Worm (Caenorhabditis elegans) whole organism, L2 larva: ENCODE measurements around the gene F11C7.2.

Source experiments
- C34F6.9 ChIP-seq: fragments of 150-350 bp; optimal IDR thresholded peaks from 2 replicates; lab custom pipeline; 2014; ENCODE audit warnings: missing biosample characterization, missing genetic modification characterization
- F13H6.1 ChIP-seq: sonication (generic microtip); optimal IDR thresholded peaks from 2 replicates; lab custom pipeline; 2016; ENCODE audit warnings: missing genetic modification characterization, missing compliant biosample characterization
- Y55F3AM.14 ChIP-seq: fragments of 200-800 bp; sonication (Bioruptor generic); optimal IDR thresholded peaks from 2 replicates; lab custom pipeline; 2018; ENCODE audit warnings: mild to moderate bottlenecking, missing genetic modification characterization, missing compliant biosample characterization
- ZK546.5 ChIP-seq: sonication (generic microtip); optimal IDR thresholded peaks from 2 replicates; lab custom pipeline; 2017; ENCODE audit warnings: missing biosample characterization, missing genetic modification characterization
- alr-1 ChIP-seq: fragments of 150-350 bp; optimal IDR thresholded peaks from 2 replicates; lab custom pipeline; 2014; ENCODE audit warnings: missing biosample characterization, missing genetic modification characterization
- ama-1 ChIP-seq: fragments of 150-350 bp; optimal IDR thresholded peaks from 2 replicates; lab custom pipeline; 2018; ENCODE audit warnings: inconsistent platforms
- blmp-1 ChIP-seq: sonication (generic microtip); optimal IDR thresholded peaks from 2 replicates; lab custom pipeline; 2017; ENCODE audit warnings: missing genetic modification characterization, mild to moderate bottlenecking, missing compliant biosample characterization, antibody characterized with exemption, moderate library complexity; ENCODE audit not compliant: insufficient read depth
- ceh-16 ChIP-seq: fragments of 150-350 bp; optimal IDR thresholded peaks from 2 replicates; lab custom pipeline; 2014; ENCODE audit warnings: missing biosample characterization, missing genetic modification characterization
- ceh-82 ChIP-seq: fragments of 150-350 bp; optimal IDR thresholded peaks from 2 replicates; lab custom pipeline; 2014; ENCODE audit warnings: missing biosample characterization, missing genetic modification characterization
- crh-2 ChIP-seq: sonication (generic microtip); optimal IDR thresholded peaks from 2 replicates; lab custom pipeline; 2017; ENCODE audit warnings: missing biosample characterization, missing genetic modification characterization
- dmd-4 ChIP-seq: sonication (generic microtip); optimal IDR thresholded peaks from 2 replicates; lab custom pipeline; 2017; ENCODE audit warnings: missing biosample characterization, missing genetic modification characterization
- elt-1 ChIP-seq: fragments of 150-350 bp; optimal IDR thresholded peaks from 2 replicates; lab custom pipeline; 2014; ENCODE audit warnings: missing biosample characterization, missing genetic modification characterization
- fos-1 ChIP-seq: fragments of 150-350 bp; optimal IDR thresholded peaks from 2 replicates; lab custom pipeline; 2014; ENCODE audit warnings: missing biosample characterization, missing genetic modification characterization
- gmeb-1 ChIP-seq: fragments of 150-350 bp; optimal IDR thresholded peaks from 2 replicates; lab custom pipeline; 2014; ENCODE audit warnings: missing biosample characterization, missing genetic modification characterization
- lin-13 ChIP-seq: fragments of 150-350 bp; optimal IDR thresholded peaks from 2 replicates; lab custom pipeline; 2014; ENCODE audit warnings: missing biosample characterization, missing genetic modification reagents, missing genetic modification characterization
- lin-39 ChIP-seq: fragments of 150-350 bp; optimal IDR thresholded peaks from 2 replicates; lab custom pipeline; 2014; ENCODE audit warnings: missing biosample characterization, missing genetic modification reagents, missing genetic modification characterization
- lsy-2 ChIP-seq, 2 experiments: fragments of 150-350 bp in 1 of 2; sonication (generic microtip) in 1 of 2; optimal IDR thresholded peaks; 2 replicates each; lab custom pipeline; 2014 to 2017; ENCODE audit warnings: missing biosample characterization in 2 of 2, missing genetic modification characterization in 2 of 2
- mbf-1 ChIP-seq: sonication (generic microtip); optimal IDR thresholded peaks from 2 replicates; lab custom pipeline; 2017; ENCODE audit warnings: missing biosample characterization, missing genetic modification characterization
- mdl-1 ChIP-seq, 2 experiments: fragments of 150-350 bp in 1 of 2; sonication (generic microtip) in 1 of 2; optimal IDR thresholded peaks; 2 replicates each; lab custom pipeline; 2017; ENCODE audit warnings: missing biosample characterization in 2 of 2, missing genetic modification characterization in 2 of 2
- nhr-10 ChIP-seq: sonication (generic microtip); optimal IDR thresholded peaks from 2 replicates; lab custom pipeline; 2017; ENCODE audit warnings: missing biosample characterization, missing genetic modification characterization
- nhr-11 ChIP-seq: fragments of 150-350 bp; optimal IDR thresholded peaks from 2 replicates; lab custom pipeline; 2014; ENCODE audit warnings: missing biosample characterization, missing genetic modification characterization
- nhr-12 ChIP-seq: fragments of 150-350 bp; optimal IDR thresholded peaks from 2 replicates; lab custom pipeline; 2014; ENCODE audit warnings: missing biosample characterization, missing genetic modification characterization
- nhr-129 ChIP-seq: fragments of 150-350 bp; optimal IDR thresholded peaks from 2 replicates; lab custom pipeline; 2014; ENCODE audit warnings: missing biosample characterization, missing genetic modification characterization
- nhr-25 ChIP-seq: fragments of 150-350 bp; sonication (generic microtip); optimal IDR thresholded peaks from 3 replicates; lab custom pipeline; 2014; ENCODE audit warnings: missing biosample characterization, missing genetic modification characterization
- nhr-6 ChIP-seq: fragments of 150-350 bp; optimal IDR thresholded peaks from 2 replicates; lab custom pipeline; 2014; ENCODE audit warnings: missing biosample characterization, missing genetic modification characterization
- nhr-77 ChIP-seq: fragments of 150-350 bp; optimal IDR thresholded peaks from 2 replicates; lab custom pipeline; 2014; ENCODE audit warnings: missing biosample characterization, missing genetic modification characterization
- sem-4 ChIP-seq: fragments of 150-350 bp; optimal IDR thresholded peaks from 2 replicates; lab custom pipeline; 2014; ENCODE audit warnings: missing biosample characterization, missing genetic modification reagents, missing genetic modification characterization
- skn-1 ChIP-seq: sonication (generic microtip); optimal IDR thresholded peaks from 2 replicates; lab custom pipeline; 2017; ENCODE audit warnings: missing biosample characterization, missing genetic modification characterization
- sma-3 ChIP-seq: sonication (generic microtip); optimal IDR thresholded peaks from 2 replicates; lab custom pipeline; 2016; ENCODE audit warnings: missing genetic modification reagents, missing genetic modification characterization, missing compliant biosample characterization
- sma-9 ChIP-seq, 2 experiments: fragments of 150-350 bp in 1 of 2; sonication (generic microtip) in 1 of 2; optimal IDR thresholded peaks; 2 replicates each; lab custom pipeline; 2014 to 2016; ENCODE audit warnings: missing genetic modification characterization in 2 of 2, mild to moderate bottlenecking in 1 of 2, missing biosample characterization in 1 of 2, missing compliant biosample characterization in 1 of 2, missing genetic modification reagents in 1 of 2, moderate library complexity in 1 of 2
- zag-1 ChIP-seq: fragments of 150-350 bp; optimal IDR thresholded peaks from 2 replicates; lab custom pipeline; 2014; ENCODE audit warnings: missing biosample characterization, missing genetic modification characterization

F11C7.2 gene

DNA sequence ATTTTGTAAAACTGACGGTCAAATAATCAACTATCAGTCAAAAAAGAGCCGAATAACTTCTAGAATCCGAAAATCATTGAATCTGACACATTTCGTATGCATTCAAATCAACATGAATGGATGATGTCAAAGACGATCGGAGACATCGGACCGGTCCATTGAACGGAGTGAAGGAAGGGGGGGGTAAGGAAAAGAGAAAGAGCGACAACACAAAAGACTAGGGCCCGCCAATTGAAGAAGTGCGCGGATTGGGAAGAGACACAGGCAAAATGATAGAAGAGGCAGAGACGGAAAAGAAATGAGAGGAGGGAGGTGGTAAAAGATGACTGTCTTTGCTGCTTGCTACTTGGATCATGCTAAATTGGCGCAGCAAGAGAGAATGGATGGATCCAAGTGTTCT lies 27.1 kb upstream of the F11C7.2 start:
- peak; percentile 12 for TF ChIP-seq sem-4 (tag; lab: Kevin White, UChicago)
- peak; percentile 22 for TF ChIP-seq nhr-25 (tag; lab: Kevin White, UChicago)
- TF ChIP-seq nhr-129 (tag; lab: Kevin White, UChicago), result peak; percentile 40
- TF ChIP-seq mdl-1 (tag; optimal IDR thresholded peaks at IDR 0.05; lab: Kevin White, UChicago), result no peak

DNA sequence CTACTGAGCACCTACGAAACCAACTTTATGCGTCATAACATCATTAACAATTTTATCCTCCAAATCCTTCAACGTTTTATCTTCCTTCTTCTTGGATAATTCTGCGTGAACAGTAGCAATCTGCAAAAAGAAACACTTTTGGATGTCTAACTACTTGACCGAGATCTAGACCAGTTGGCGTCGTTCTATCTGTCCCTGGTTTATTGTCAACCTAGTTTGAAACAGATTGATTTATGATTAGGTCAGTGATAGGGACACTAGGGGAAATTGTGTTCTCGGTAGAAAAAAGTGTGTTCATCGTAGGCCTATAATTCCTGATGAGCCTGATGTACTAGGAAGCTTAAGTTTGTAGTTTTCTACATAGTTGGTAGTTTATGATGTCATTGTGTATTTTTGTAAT lies 22.7 kb upstream of the F11C7.2 start:
- TF ChIP-seq sma-3 (GFP tag; lab: Kevin White, UChicago), result peak; percentile 53
- TF ChIP-seq Y55F3AM.14 (GFP tag; lab: Kevin White, UChicago), result no peak
- TF ChIP-seq sma-9 (GFP tag; optimal IDR thresholded peaks at IDR 0.05; lab: Kevin White, UChicago), result peak; percentile 44
- no peak for TF ChIP-seq sma-9 (tag; optimal IDR thresholded peaks at IDR 0.05; lab: Kevin White, UChicago)

DNA sequence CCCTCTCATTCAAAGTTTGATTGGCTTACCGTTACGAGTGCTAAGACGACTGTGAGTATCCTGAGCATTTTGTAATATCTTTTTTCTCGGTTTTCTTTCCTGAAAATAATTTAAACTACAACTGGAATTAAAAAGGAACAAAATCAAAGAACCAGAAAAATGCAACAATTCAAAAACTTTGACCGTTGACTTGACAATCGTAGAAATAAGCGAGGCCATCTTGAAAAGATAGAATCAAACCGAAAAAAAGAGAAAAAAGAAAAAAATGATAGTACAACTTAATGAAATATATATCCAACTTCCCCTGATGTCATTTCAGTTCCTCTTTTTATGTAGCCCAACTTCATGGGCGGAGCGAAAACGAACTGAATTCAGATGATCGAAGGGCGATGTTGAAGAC lies 22.1 kb upstream of the F11C7.2 start, which contains the start of gene F10D7.3:
Gene F10D7.3, minus strand, starts transcription at position 101 of the 400 bp plus-strand sequence.
- no peak for TF ChIP-seq elt-1 (tag; lab: Kevin White, UChicago)
- TF ChIP-seq nhr-129 (tag; lab: Kevin White, UChicago), result no peak

DNA sequence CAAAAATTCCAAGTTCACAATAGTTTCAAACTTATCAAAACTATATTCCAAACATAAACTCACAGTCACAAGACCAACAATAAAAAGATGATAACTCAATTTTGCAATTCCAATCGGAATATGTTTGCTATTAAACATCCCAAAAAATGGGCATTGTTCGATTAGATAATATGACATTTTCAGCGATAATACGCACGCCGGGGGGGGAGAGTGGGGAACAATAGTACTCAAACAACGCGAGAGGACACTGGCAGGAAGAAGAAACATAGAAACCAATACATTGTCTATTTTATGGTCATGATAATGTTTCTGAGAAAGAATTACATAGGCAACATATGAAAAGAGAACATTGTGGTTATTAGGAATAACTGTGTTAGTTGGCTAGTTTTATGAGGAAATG lies 20.7 kb upstream of the F11C7.2 start:
- TF ChIP-seq fos-1 (tag; lab: Kevin White, UChicago), result peak; percentile 16
- no peak for TF ChIP-seq Y55F3AM.14 (GFP tag; lab: Kevin White, UChicago)

DNA sequence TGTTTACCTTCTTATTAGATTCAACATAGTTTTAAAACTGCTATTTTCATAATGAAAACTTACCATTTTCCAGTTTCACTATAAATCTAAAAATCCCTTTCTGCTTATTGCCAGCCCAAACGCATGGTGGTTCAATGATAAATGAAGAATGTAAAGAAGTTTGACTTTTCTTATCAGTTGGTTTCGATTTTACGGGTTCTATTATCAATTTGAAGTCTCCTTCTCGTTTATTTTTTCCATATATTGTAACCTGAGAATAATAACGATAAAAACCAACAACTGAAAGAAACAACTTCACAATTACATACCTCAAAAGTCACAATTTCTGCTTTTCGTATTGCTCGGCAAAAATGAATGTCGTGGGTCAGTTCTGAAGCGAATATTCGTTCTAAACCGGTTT lies 17.6 kb upstream of the F11C7.2 start:
- TF ChIP-seq gmeb-1 (tag; lab: Kevin White, UChicago) (no peak), fos-1 (tag; lab: Kevin White, UChicago) (peak; percentile 38), lsy-2 (tag; optimal IDR thresholded peaks at IDR 0.05; lab: Kevin White, UChicago) (no peak)

DNA sequence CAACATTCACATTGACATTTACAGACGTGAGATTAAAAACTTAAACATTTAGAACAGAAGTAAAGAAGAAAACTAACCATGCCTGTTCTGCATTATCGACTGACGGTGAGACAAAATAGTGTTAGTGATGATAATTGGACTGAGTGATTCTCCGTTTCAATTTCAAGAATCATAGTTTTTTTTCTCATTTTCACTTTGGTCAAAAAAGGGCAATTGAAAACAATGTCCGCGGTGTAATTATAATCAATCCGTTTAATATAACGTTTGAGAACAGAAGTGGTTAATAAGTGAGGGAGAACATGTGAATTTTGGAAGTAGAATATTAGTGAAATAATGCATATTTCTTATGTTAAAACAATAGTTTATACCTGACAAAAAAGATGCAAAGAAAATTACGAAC lies 16.9 kb upstream of the F11C7.2 start, which contains the start of gene F10D7.10:
Gene F10D7.10, minus strand, starts transcription at position 101 of the 400 bp plus-strand sequence.
- TF ChIP-seq fos-1 (tag; lab: Kevin White, UChicago) (no peak), alr-1 (no peak), F13H6.1 (no peak), nhr-77 (tag; lab: Kevin White, UChicago) (no peak), zag-1 (tag; lab: Kevin White, UChicago) (no peak), C34F6.9 (tag; lab: Kevin White, UChicago) (no peak), nhr-12 (no peak), mbf-1 (no peak), ama-1 (lab: Kevin White, UChicago) (no peak), ceh-16 (no peak)
- TF ChIP-seq, all 48 proteins: peak for 0

DNA sequence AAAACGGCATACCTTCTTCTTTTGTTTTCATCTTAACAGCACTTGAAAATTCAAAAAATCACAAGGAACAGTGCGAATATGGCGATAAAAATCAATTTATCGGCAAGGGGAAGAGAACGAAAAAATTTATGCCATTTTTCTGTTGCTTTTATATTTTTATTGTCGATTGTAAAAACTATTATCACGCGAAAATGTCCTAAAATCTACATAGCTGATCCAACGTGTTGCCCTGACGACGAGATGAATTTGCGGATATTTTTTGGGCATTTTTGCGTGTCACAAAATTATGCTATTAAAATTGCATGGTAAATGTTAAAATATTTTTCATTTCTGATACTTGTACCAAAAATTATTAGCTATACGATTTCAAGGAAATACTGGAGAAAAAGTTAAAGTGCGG lies 14.6 kb upstream of the F11C7.2 start, which contains the start of gene F10D7.4:
Gene F10D7.4, minus strand, starts transcription at position 101 of the 400 bp plus-strand sequence.
- no peak for TF ChIP-seq nhr-11 (tag; lab: Kevin White, UChicago)
- no peak for TF ChIP-seq zag-1 (tag; lab: Kevin White, UChicago)
- no peak for TF ChIP-seq nhr-129 (tag; lab: Kevin White, UChicago)
- no peak for TF ChIP-seq fos-1 (tag; lab: Kevin White, UChicago)
- TF ChIP-seq Y55F3AM.14 (GFP tag; lab: Kevin White, UChicago), result no peak
- TF ChIP-seq gmeb-1 (tag; lab: Kevin White, UChicago), result no peak
- TF ChIP-seq sem-4 (tag; lab: Kevin White, UChicago), result no peak
- no peak for TF ChIP-seq nhr-25 (tag; lab: Kevin White, UChicago)
- TF ChIP-seq, all 48 proteins: peak for 0

DNA sequence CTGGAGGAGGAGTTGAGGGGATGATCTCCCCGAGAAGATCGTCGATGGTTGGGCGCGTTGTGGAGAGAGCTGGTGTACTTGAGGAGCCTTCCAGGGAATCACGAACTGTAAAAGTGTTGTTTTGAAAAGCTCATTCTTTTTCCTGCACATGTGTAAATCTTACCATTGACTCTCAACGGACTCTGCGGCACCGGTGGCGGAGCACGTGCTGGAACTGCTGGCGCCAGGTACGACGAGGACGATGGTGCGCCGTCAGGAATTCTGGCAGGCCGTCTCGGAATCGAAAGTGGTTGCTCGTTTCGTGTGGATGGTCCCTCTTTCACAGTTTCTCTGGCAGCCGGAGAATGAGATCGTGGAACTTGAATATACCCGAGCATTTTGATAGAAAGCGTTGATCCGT lies 12.3 kb upstream of the F11C7.2 start:
- TF ChIP-seq nhr-129 (tag; lab: Kevin White, UChicago) (no peak), ceh-82 (no peak), blmp-1 (no peak), lin-13 (GFP tag; lab: Kevin White, UChicago) (no peak), lin-39 (tag; lab: Kevin White, UChicago) (no peak), skn-1 (tag; lab: Kevin White, UChicago) (no peak), mbf-1 (no peak), nhr-11 (tag; lab: Kevin White, UChicago) (no peak), nhr-6 (no peak), dmd-4 (tag; lab: Kevin White, UChicago) (no peak), sem-4 (tag; lab: Kevin White, UChicago) (no peak), nhr-10 (no peak), C34F6.9 (tag; lab: Kevin White, UChicago) (no peak), ZK546.5 (tag; lab: Kevin White, UChicago) (no peak), crh-2 (tag; lab: Kevin White, UChicago) (no peak)
